Fruit fly (Drosophila melanogaster): ENCODE data around the gene His4r.

Gene His4r

dm6 chr3R:14674762-14675161, 49.2 kb downstream of the His4r start (continued):
- TF ChIP-seq CG30020 (tag; optimal IDR thresholded peaks at IDR 0.05) (no peak), nom (GFP tag; optimal IDR thresholded peaks at IDR 0.05) (peak; percentile 7), Gsc (GFP tag; IDR thresholded peaks at IDR 0.05) (no peak), bsh (GFP tag; optimal IDR thresholded peaks at IDR 0.05) (peak in 1 of 2 experiments; percentile 76), Adf1 (GFP tag; IDR thresholded peaks at IDR 0.05) (no peak), MBD-R2 (GFP tag; IDR thresholded peaks at IDR 0.05) (no peak), CG17568 (GFP tag; optimal IDR thresholded peaks at IDR 0.05) (no peak), CG7556 (GFP tag; optimal IDR thresholded peaks at IDR 0.05) (peak; percentile 68), eve (GFP tag; optimal IDR thresholded peaks at IDR 0.05) (no peak), lola (GFP tag; optimal IDR thresholded peaks at IDR 0.05) (peak in 1 of 3 experiments; percentile 81), jigr1 (GFP tag; IDR thresholded peaks at IDR 0.05) (0 out of 3 replicates have a peak, but pooled peaks have one; percentile 22), fd102C (GFP tag; optimal IDR thresholded peaks at IDR 0.05) (peak; percentile 84), emc (GFP tag; optimal IDR thresholded peaks at IDR 0.05) (no peak), stc (GFP tag; IDR thresholded peaks at IDR 0.05) (peak; percentile 56), sens-2 (GFP tag; IDR thresholded peaks at IDR 0.05) (peak; percentile 83), CG1832 (GFP tag; optimal IDR thresholded peaks at IDR 0.05) (no peak), exex (tag; optimal IDR thresholded peaks at IDR 0.05) (no peak), az2 (GFP tag; optimal IDR thresholded peaks at IDR 0.05) (peak; percentile 59), CG4360 (GFP tag; IDR thresholded peaks at IDR 0.05) (peak; percentile 40; the same call in 1 of the 2 replicates), Bdp1 (GFP tag; optimal IDR thresholded peaks at IDR 0.05) (peak; percentile 22), CG9437 (GFP tag; optimal IDR thresholded peaks at IDR 0.05) (peak; percentile 18), ci (GFP tag; IDR thresholded peaks at IDR 0.05) (peak; percentile 73; the same call in 2 of the 3 replicates), gce (GFP tag; IDR thresholded peaks at IDR 0.05) (peak; percentile 54; the same call in 2 of the 3 replicates), Opbp (GFP tag; IDR thresholded peaks at IDR 0.05; ENCODE audit: partially characterized antibody) (no peak), mld (GFP tag; IDR thresholded peaks at IDR 0.05; ENCODE audit: partially characterized antibody) (no peak), CG8388 (GFP tag; optimal IDR thresholded peaks at IDR 0.05) (peak; percentile 66), CG12299 (tag; optimal IDR thresholded peaks at IDR 0.05) (no peak), Dip2 (GFP tag; IDR thresholded peaks at IDR 0.05) (no peak), usp (GFP tag; optimal IDR thresholded peaks at IDR 0.05) (no peak), CG12744 (GFP tag; optimal IDR thresholded peaks at IDR 0.05) (peak; percentile 20), CG6175 (GFP tag; IDR thresholded peaks at IDR 0.05) (no peak), CG3847 (GFP tag; IDR thresholded peaks at IDR 0.05) (no peak), Myb (GFP tag; optimal IDR thresholded peaks at IDR 0.05) (no peak), CG31365 (tag; optimal IDR thresholded peaks at IDR 0.05) (no peak), Lim3 (GFP tag; IDR thresholded peaks at IDR 0.05) (no peak), Dad (GFP tag; optimal IDR thresholded peaks at IDR 0.05) (no peak), CG3163 (GFP tag; optimal IDR thresholded peaks at IDR 0.05) (no peak), CG10462 (GFP tag; optimal IDR thresholded peaks at IDR 0.05) (peak; percentile 66), chinmo (GFP tag; IDR thresholded peaks at IDR 0.05; ENCODE audit: partially characterized antibody) (no peak), CG12104 (GFP tag; optimal IDR thresholded peaks at IDR 0.05) (peak; percentile 54), CG9932 (GFP tag; IDR thresholded peaks at IDR 0.05) (no peak), CG12219 (GFP tag; optimal IDR thresholded peaks at IDR 0.05) (no peak), CG1647 (GFP tag; optimal IDR thresholded peaks at IDR 0.05) (no peak), pnt (GFP tag; optimal IDR thresholded peaks at IDR 0.05) (peak; percentile 14), CG14965 (GFP tag; optimal IDR thresholded peaks at IDR 0.05; ENCODE audit: borderline replicate concordance) (peak; percentile 3), CG42726 (GFP tag; IDR thresholded peaks at IDR 0.05; ENCODE audit: partially characterized antibody) (no peak), jing (GFP tag; optimal IDR thresholded peaks at IDR 0.05) (peak; percentile 21), Gug (GFP tag; IDR thresholded peaks at IDR 0.05) (peak; percentile 52; the same call in 2 of the 4 replicates), disco-r (GFP tag; optimal IDR thresholded peaks at IDR 0.05) (no peak), CG7745 (tag; optimal IDR thresholded peaks at IDR 0.05) (no peak), CG6683 (GFP tag; optimal IDR thresholded peaks at IDR 0.05) (no peak)
